Worm (Caenorhabditis elegans) whole organism, mixed stage, embryonic: ENCODE data around the gene nhr-40.

Experiments
- blmp-1 ChIP-seq: fragments of 150-350 bp; optimal IDR thresholded peaks from 2 replicates; lab custom pipeline; 2014; ENCODE audit warnings: missing biosample characterization, missing genetic modification characterization
- ces-1 ChIP-seq: fragments of 150-350 bp; optimal IDR thresholded peaks from 2 replicates; lab custom pipeline; 2014; ENCODE audit warnings: missing biosample characterization, missing genetic modification reagents, missing genetic modification characterization
- drap-1 ChIP-seq: fragments of 200-800 bp; sonication (Bioruptor generic); optimal IDR thresholded peaks from 3 replicates; lab custom pipeline; 2018; ENCODE audit warnings: mild to moderate bottlenecking, missing genetic modification characterization, missing compliant biosample characterization
- elt-3 ChIP-seq: fragments of 150-350 bp; optimal IDR thresholded peaks from 2 replicates; lab custom pipeline; 2014; ENCODE audit warnings: missing biosample characterization, missing genetic modification characterization
- flh-1 ChIP-seq: fragments of 200-800 bp; sonication (Bioruptor generic); optimal IDR thresholded peaks from 2 replicates; lab custom pipeline; 2018; ENCODE audit warnings: mild to moderate bottlenecking, missing genetic modification characterization, moderate library complexity, missing compliant biosample characterization
- lin-13 ChIP-seq: fragments of 150-350 bp; optimal IDR thresholded peaks from 2 replicates; lab custom pipeline; 2014; ENCODE audit warnings: missing biosample characterization, missing genetic modification characterization
- lsy-2 ChIP-seq: fragments of 150-350 bp; optimal IDR thresholded peaks from 2 replicates; lab custom pipeline; 2014; ENCODE audit warnings: missing biosample characterization, missing genetic modification characterization
- mep-1 ChIP-seq: fragments of 150-350 bp; optimal IDR thresholded peaks from 2 replicates; lab custom pipeline; 2017; ENCODE audit warnings: missing biosample characterization, missing genetic modification reagents, missing genetic modification characterization, inconsistent platforms
- nhr-12 ChIP-seq: fragments of 150-350 bp; optimal IDR thresholded peaks from 2 replicates; lab custom pipeline; 2014; ENCODE audit warnings: missing biosample characterization, missing genetic modification characterization
- nhr-28 ChIP-seq: fragments of 150-350 bp; optimal IDR thresholded peaks from 2 replicates; lab custom pipeline; 2014; ENCODE audit warnings: missing biosample characterization, missing genetic modification characterization
- pha-4 ChIP-seq: fragments of 150-350 bp; optimal IDR thresholded peaks from 2 replicates; lab custom pipeline; 2018; ENCODE audit warnings: missing biosample characterization, missing genetic modification reagents, missing genetic modification characterization
- snpc-4 ChIP-seq: fragments of 150-350 bp; optimal IDR thresholded peaks from 2 replicates; lab custom pipeline; 2014; ENCODE audit warnings: missing biosample characterization, missing genetic modification characterization
- unc-39 ChIP-seq: fragments of 150-350 bp; optimal IDR thresholded peaks from 2 replicates; lab custom pipeline; 2014; ENCODE audit warnings: missing biosample characterization, missing genetic modification characterization

DNA sequence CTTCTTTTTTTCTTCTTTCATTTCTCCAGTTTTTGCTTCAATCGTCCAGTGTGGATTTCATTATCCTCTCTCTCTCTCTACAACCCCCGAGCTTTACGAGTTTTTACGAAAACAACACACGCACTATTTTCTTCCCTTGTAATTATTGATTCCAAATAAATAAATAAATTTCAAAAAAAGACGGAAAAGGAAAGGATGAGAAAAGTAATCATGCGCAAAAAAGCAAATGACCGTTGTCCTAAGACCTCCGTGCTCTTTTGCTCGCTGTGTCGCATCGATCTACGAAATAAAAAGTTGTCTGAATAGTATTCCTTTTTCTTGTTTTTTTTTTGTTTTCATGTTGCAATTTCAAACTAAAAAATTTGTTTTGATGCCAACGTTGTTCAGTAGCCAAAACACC is 43.1 kb upstream of the nhr-40 start:
- no peak for TF ChIP-seq unc-39 (tag; lab: Kevin White, UChicago)
- TF ChIP-seq lsy-2 (tag; lab: Kevin White, UChicago): no peak
- TF ChIP-seq nhr-12 (tag; lab: Kevin White, UChicago): no peak
- no peak for TF ChIP-seq blmp-1 (tag; lab: Kevin White, UChicago)
- TF ChIP-seq elt-3: no peak
- TF ChIP-seq mep-1 (tag; lab: Kevin White, UChicago): no peak
- no peak for TF ChIP-seq flh-1 (GFP tag; lab: Kevin White, UChicago)
- no peak for TF ChIP-seq drap-1
- no peak for TF ChIP-seq snpc-4 (tag; lab: Kevin White, UChicago)
- no peak for TF ChIP-seq nhr-28
- peak; percentile 1 for TF ChIP-seq ces-1 (GFP tag; lab: Kevin White, UChicago)
- no peak for TF ChIP-seq pha-4
- no peak for TF ChIP-seq lin-13 (tag; lab: Kevin White, UChicago)
